Fruit fly (Drosophila melanogaster) whole organism, embryonic: ENCODE measurements around the gene Dis3l2.
A peak's percentile ranks its signal among the peaks of the same experiment; 100 is the strongest.

Experiments used
- CG11398 ChIP-seq: fragments of 200-800 bp; sonication (Bioruptor generic); optimal IDR thresholded peaks from 2 replicates; lab custom pipeline; 2016; ENCODE audit warnings: missing biosample characterization, missing genetic modification characterization
- CG11560 ChIP-seq: fragments of 200-800 bp; sonication (Bioruptor generic); IDR thresholded peaks from 3 replicates; pipeline ENCODE4 v1.3.6; 2022; ENCODE audit warnings: missing biosample characterization, missing genetic modification characterization
- CG12155 ChIP-seq: fragments of 200-800 bp; sonication (Bioruptor generic); optimal IDR thresholded peaks from 3 replicates; lab custom pipeline; 2016; ENCODE audit warnings: missing biosample characterization, missing genetic modification characterization
- CG12299 ChIP-seq: fragments of 200-800 bp; sonication (Bioruptor generic); optimal IDR thresholded peaks from 2 replicates; lab custom pipeline; 2018; ENCODE audit warnings: missing biosample characterization, mild to moderate bottlenecking, missing genetic modification characterization
- CG12391 ChIP-seq: fragments of 200-800 bp; sonication (Bioruptor generic); optimal IDR thresholded peaks from 3 replicates; lab custom pipeline; 2018; ENCODE audit warnings: missing biosample characterization, mild to moderate bottlenecking, missing genetic modification characterization, moderate library complexity
- CG14014 ChIP-seq: fragments of 200-800 bp; sonication (Bioruptor generic); IDR thresholded peaks from 2 replicates; pipeline ENCODE4 v1.3.6; 2022; ENCODE audit warnings: missing biosample characterization, missing genetic modification characterization
- CG15514 ChIP-seq: fragments of 200-800 bp; sonication (Bioruptor generic); optimal IDR thresholded peaks from 3 replicates; lab custom pipeline; 2017; ENCODE audit warnings: missing biosample characterization, missing genetic modification characterization, mild to moderate bottlenecking, moderate library complexity, missing genetic modification reagents
- CG1792 ChIP-seq: fragments of 200-800 bp; sonication (Bioruptor generic); optimal IDR thresholded peaks from 2 replicates; lab custom pipeline; 2016; ENCODE audit warnings: missing biosample characterization, missing genetic modification characterization
- CG18262 ChIP-seq: fragments of 200-800 bp; optimal IDR thresholded peaks from 3 replicates; lab custom pipeline; 2019; ENCODE audit warnings: missing biosample characterization, mild to moderate bottlenecking, missing genetic modification characterization, moderate library complexity
- CG18476 ChIP-seq: fragments of 200-800 bp; sonication (Bioruptor generic); optimal IDR thresholded peaks from 2 replicates; lab custom pipeline; 2016; ENCODE audit warnings: missing biosample characterization, mild to moderate bottlenecking, missing genetic modification characterization
- CG2199 ChIP-seq: fragments of 200-800 bp; sonication (Bioruptor generic); IDR thresholded peaks from 3 replicates; pipeline ENCODE4 v1.3.6; 2022; ENCODE audit warnings: missing biosample characterization, missing genetic modification characterization
- CG32767 ChIP-seq: fragments of 200-800 bp; sonication (Bioruptor generic); IDR thresholded peaks from 2 replicates; pipeline ENCODE4 v1.3.6; 2022; ENCODE audit warnings: missing biosample characterization, missing genetic modification characterization
- CG3281 ChIP-seq: fragments of 200-800 bp; sonication (Bioruptor generic); optimal IDR thresholded peaks from 3 replicates; lab custom pipeline; 2017; ENCODE audit warnings: missing biosample characterization, mild to moderate bottlenecking, missing genetic modification characterization
- CG33557 ChIP-seq: fragments of 200-800 bp; sonication (Bioruptor generic); optimal IDR thresholded peaks from 2 replicates; lab custom pipeline; 2019; ENCODE audit warnings: missing biosample characterization, mild to moderate bottlenecking, missing genetic modification characterization, moderate library complexity
- CG42726 ChIP-seq: fragments of 200-800 bp; sonication (Bioruptor generic); IDR thresholded peaks from 2 replicates; pipeline ENCODE4 v1.3.6; 2022; ENCODE audit warnings: missing biosample characterization, missing genetic modification characterization; ENCODE audit not compliant: partially characterized antibody
- CG4820 ChIP-seq: fragments of 200-800 bp; sonication (Bioruptor generic); optimal IDR thresholded peaks from 3 replicates; lab custom pipeline; 2016; ENCODE audit warnings: missing biosample characterization, missing genetic modification characterization
- CG8478 ChIP-seq: fragments of >200 bp; optimal IDR thresholded peaks from 2 replicates; lab custom pipeline; 2018
- CrebB ChIP-seq: fragments of 200-800 bp; sonication (Bioruptor generic); optimal IDR thresholded peaks from 3 replicates; lab custom pipeline; 2018; ENCODE audit warnings: missing biosample characterization, mild to moderate bottlenecking, missing genetic modification characterization
- Dad ChIP-seq: fragments of 200-800 bp; sonication (Bioruptor generic); optimal IDR thresholded peaks from 3 replicates; lab custom pipeline; 2016; ENCODE audit warnings: missing biosample characterization, missing genetic modification characterization
- Dip3 ChIP-seq: fragments of 200-800 bp; sonication (Bioruptor generic); optimal IDR thresholded peaks from 3 replicates; lab custom pipeline; 2016; ENCODE audit warnings: missing biosample characterization, missing genetic modification characterization
- Dref ChIP-seq: fragments of 200-800 bp; sonication (Bioruptor generic); IDR thresholded peaks from 2 replicates; pipeline ENCODE4 v1.3.6; 2022; ENCODE audit warnings: missing biosample characterization, missing genetic modification characterization
- Gug ChIP-seq: fragments of 200-800 bp; sonication (Bioruptor generic); IDR thresholded peaks from 4 replicates; pipeline ENCODE4 v1.3.6; 2022; ENCODE audit warnings: missing biosample characterization, missing genetic modification characterization
- Hsf ChIP-seq: fragments of 200-800 bp; sonication (Bioruptor generic); optimal IDR thresholded peaks from 3 replicates; lab custom pipeline; 2016; ENCODE audit warnings: missing biosample characterization, missing genetic modification characterization
- Rx ChIP-seq: fragments of 200-800 bp; sonication (Bioruptor generic); IDR thresholded peaks from 2 replicates; pipeline ENCODE4 v1.3.6; 2022; ENCODE audit warnings: missing biosample characterization, missing genetic modification characterization
- Sox102F ChIP-seq: fragments of 200-800 bp; sonication (Bioruptor generic); optimal IDR thresholded peaks from 2 replicates; lab custom pipeline; 2018; ENCODE audit warnings: missing biosample characterization, mild to moderate bottlenecking, missing genetic modification characterization, moderate library complexity
- Sry-β ChIP-seq: fragments of 200-800 bp; sonication (Bioruptor generic); optimal IDR thresholded peaks from 2 replicates; lab custom pipeline; 2018; ENCODE audit warnings: missing biosample characterization, mild to moderate bottlenecking, missing genetic modification characterization, moderate library complexity
- Sry-δ ChIP-seq: fragments of 200-800 bp; sonication (Bioruptor generic); optimal IDR thresholded peaks from 2 replicates; lab custom pipeline; 2016; ENCODE audit warnings: missing biosample characterization, missing genetic modification characterization
- Stat92E ChIP-seq, 3 experiments: fragments of >200 bp in 2 of 3; fragments of 200-800 bp in 1 of 3; sonication (Bioruptor generic) in 1 of 3; optimal IDR thresholded peaks; 2 replicates each; lab custom pipeline; 2017 to 2019; ENCODE audit warnings: missing biosample characterization in 3 of 3, missing genetic modification characterization in 3 of 3, mild to moderate bottlenecking in 1 of 3, moderate library complexity in 1 of 3
- Trl ChIP-seq, 3 experiments: fragments of >200 bp in 2 of 3; fragments of 200-800 bp in 1 of 3; sonication (Bioruptor generic) in 1 of 3; optimal IDR thresholded peaks; 2 replicates in 1 of 3; 3 replicates in 2 of 3; lab custom pipeline; 2016 to 2017; ENCODE audit warnings: missing biosample characterization in 1 of 3, missing genetic modification characterization in 1 of 3
- Xrp1 ChIP-seq: fragments of 200-800 bp; sonication (Bioruptor generic); IDR thresholded peaks from 2 replicates; pipeline ENCODE4 v1.3.6; 2022; ENCODE audit warnings: missing biosample characterization, missing genetic modification characterization
- YL-1 ChIP-seq: fragments of 200-800 bp; sonication (Bioruptor generic); optimal IDR thresholded peaks from 3 replicates; lab custom pipeline; 2017; ENCODE audit warnings: missing biosample characterization, mild to moderate bottlenecking, missing genetic modification characterization
- amos ChIP-seq: fragments of 200-800 bp; sonication (Bioruptor generic); IDR thresholded peaks from 2 replicates; pipeline ENCODE4 v1.3.6; 2022; ENCODE audit warnings: missing biosample characterization, missing genetic modification characterization; ENCODE audit not compliant: partially characterized antibody
- ap ChIP-seq: fragments of 200-800 bp; sonication (Bioruptor generic); IDR thresholded peaks from 2 replicates; pipeline ENCODE4 v1.3.6; 2022; ENCODE audit warnings: missing biosample characterization, missing genetic modification characterization
- bsh ChIP-seq, 2 experiments: fragments of 200-800 bp; sonication (Bioruptor generic); optimal IDR thresholded peaks; 2 replicates each; lab custom pipeline; 2017 to 2018; ENCODE audit warnings: mild to moderate bottlenecking in 2 of 2, missing biosample characterization in 2 of 2, missing genetic modification characterization in 2 of 2, moderate library complexity in 1 of 2
- cas ChIP-seq: fragments of 200-800 bp; sonication (Bioruptor generic); IDR thresholded peaks from 2 replicates; pipeline ENCODE4 v1.3.6; 2022; ENCODE audit warnings: missing biosample characterization, missing genetic modification characterization
- croc ChIP-seq: fragments of 200-800 bp; sonication (Bioruptor generic); conservative IDR thresholded peaks from 3 replicates; pipeline ENCODE4 v1.3.6; 2022; ENCODE audit warnings: missing biosample characterization, missing genetic modification characterization
- danr ChIP-seq: fragments of 200-800 bp; sonication (Bioruptor generic); IDR thresholded peaks from 2 replicates; pipeline ENCODE4 v1.3.6; 2022; ENCODE audit warnings: missing biosample characterization, missing genetic modification characterization
- dm ChIP-seq: fragments of 200-800 bp; sonication (Bioruptor generic); optimal IDR thresholded peaks from 3 replicates; lab custom pipeline; 2016; ENCODE audit warnings: missing biosample characterization, missing genetic modification characterization
- fd102C ChIP-seq: fragments of 200-800 bp; sonication (Bioruptor generic); optimal IDR thresholded peaks from 2 replicates; lab custom pipeline; 2018; ENCODE audit warnings: missing biosample characterization, mild to moderate bottlenecking, missing genetic modification characterization, moderate library complexity
- hth ChIP-seq: fragments of >200 bp; optimal IDR thresholded peaks from 2 replicates; lab custom pipeline; 2017; ENCODE audit warnings: inconsistent platforms
- nau ChIP-seq: fragments of 200-800 bp; sonication (Bioruptor generic); optimal IDR thresholded peaks from 3 replicates; lab custom pipeline; 2017; ENCODE audit warnings: missing biosample characterization, mild to moderate bottlenecking, missing genetic modification characterization, missing genetic modification reagents
- nerfin-1 ChIP-seq: fragments of 200-800 bp; sonication (Bioruptor generic); optimal IDR thresholded peaks from 3 replicates; lab custom pipeline; 2019; ENCODE audit warnings: missing biosample characterization, mild to moderate bottlenecking, missing genetic modification characterization, moderate library complexity
- prd ChIP-seq, 3 experiments: fragments of >200 bp in 2 of 3; fragments of 200-800 bp in 1 of 3; sonication (Bioruptor generic) in 1 of 3; optimal IDR thresholded peaks in 2 of 3; IDR thresholded peaks in 1 of 3; 2 replicates in 2 of 3; 3 replicates in 1 of 3; pipeline versions ENCODE4 v1.3.6 to Lab custom; 2017 to 2022; ENCODE audit warnings: missing biosample characterization in 1 of 3, missing genetic modification characterization in 1 of 3
- pzg ChIP-seq: fragments of 200-800 bp; sonication (Bioruptor generic); optimal IDR thresholded peaks from 3 replicates; lab custom pipeline; 2018; ENCODE audit warnings: missing biosample characterization, mild to moderate bottlenecking, missing genetic modification characterization, moderate library complexity
- sima ChIP-seq: fragments of 200-800 bp; sonication (Bioruptor generic); optimal IDR thresholded peaks from 2 replicates; lab custom pipeline; 2016; ENCODE audit warnings: missing biosample characterization, missing genetic modification characterization
- sisA ChIP-seq: fragments of 200-800 bp; sonication (Bioruptor generic); IDR thresholded peaks from 2 replicates; pipeline ENCODE4 v1.3.6; 2022; ENCODE audit warnings: missing biosample characterization, missing genetic modification characterization
- sna ChIP-seq: fragments of 200-800 bp; sonication (Bioruptor generic); IDR thresholded peaks from 2 replicates; pipeline ENCODE4 v1.3.6; 2022; ENCODE audit warnings: missing biosample characterization, missing genetic modification characterization; ENCODE audit not compliant: partially characterized antibody
- tna ChIP-seq: fragments of 200-800 bp; sonication (Bioruptor generic); IDR thresholded peaks from 2 replicates; pipeline ENCODE4 v1.3.6; 2022; ENCODE audit warnings: missing biosample characterization, missing genetic modification characterization; ENCODE audit not compliant: partially characterized antibody
- usp ChIP-seq: fragments of >200 bp; optimal IDR thresholded peaks from 2 replicates; lab custom pipeline; 2017; ENCODE audit warnings: missing biosample characterization, missing genetic modification characterization

The Dis3l2 gene

DNA sequence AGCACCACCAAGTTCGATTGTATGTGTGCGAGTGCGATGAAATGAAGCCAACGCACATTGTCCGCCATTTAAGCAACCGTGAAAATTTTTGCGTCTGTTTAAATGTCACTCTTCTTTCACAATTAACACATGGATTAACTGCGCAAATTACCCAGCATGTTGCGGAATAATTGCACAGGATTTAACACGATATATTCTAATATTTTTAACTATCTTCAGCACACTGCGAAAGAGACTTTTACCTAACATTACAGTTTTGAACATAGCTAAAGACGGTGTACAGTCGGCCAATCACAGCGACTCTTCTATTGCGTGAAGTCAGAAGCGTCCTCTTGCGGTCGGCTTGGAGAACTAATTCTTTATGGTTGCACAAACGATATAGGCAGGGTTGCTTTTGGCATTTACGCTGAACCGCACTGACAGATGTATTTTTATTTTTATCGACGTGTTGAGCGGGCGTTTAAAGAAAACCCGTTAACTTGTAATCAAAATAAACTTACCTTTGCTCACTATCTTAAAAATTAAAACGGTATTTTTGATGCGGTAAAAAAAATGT, 34.2 kb downstream of the Dis3l2 start (continued):
- no peak for TF ChIP-seq prd (optimal IDR thresholded peaks at IDR 0.05; lab: Kevin White, UChicago)
- peak; percentile 57; the same call in 1 of the 3 replicates for TF ChIP-seq prd (GFP tag; IDR thresholded peaks at IDR 0.05; lab: Robert Waterston, UW)
- TF ChIP-seq CG12299 (tag; lab: Kevin White, UChicago) = no peak
- TF ChIP-seq tna (GFP tag; lab: Robert Waterston, UW) = peak; percentile 71
- peak; percentile 15 for TF ChIP-seq nerfin-1 (tag; lab: Kevin White, UChicago)
- TF ChIP-seq Hsf (GFP tag; lab: Kevin White, UChicago) = peak; percentile 49
- TF ChIP-seq CG18262 = no peak
- TF ChIP-seq YL-1 (GFP tag; lab: Kevin White, UChicago) = peak; percentile 91
- TF ChIP-seq CG15514 (GFP tag; lab: Kevin White, UChicago) = peak; percentile 76
- TF ChIP-seq sna = peak; percentile 51; the same call in 1 of the 2 replicates
- TF ChIP-seq nau (GFP tag; lab: Kevin White, UChicago) = no peak
- no peak for TF ChIP-seq hth (lab: Kevin White, UChicago)
- no peak for TF ChIP-seq CG11398 (GFP tag; lab: Kevin White, UChicago)
- TF ChIP-seq Stat92E (GFP tag; optimal IDR thresholded peaks at IDR 0.05; lab: Kevin White, UChicago) = no peak
- no peak for TF ChIP-seq Trl (optimal IDR thresholded peaks at IDR 0.05; lab: Kevin White, UChicago)
- TF ChIP-seq Trl (GFP tag; optimal IDR thresholded peaks at IDR 0.05; lab: Kevin White, UChicago) = peak; percentile 50
- peak; percentile 45 for TF ChIP-seq CG1792 (GFP tag; lab: Kevin White, UChicago)
- TF ChIP-seq Dref = peak; percentile 97
- TF ChIP-seq bsh (GFP tag; optimal IDR thresholded peaks at IDR 0.05; lab: Kevin White, UChicago) = no peak
- no peak for TF ChIP-seq usp
- 0 out of 3 replicates have a peak, but pooled peaks have one; percentile 17 for TF ChIP-seq CG11560
- TF ChIP-seq CG4820 (GFP tag; lab: Kevin White, UChicago) = no peak
- TF ChIP-seq dm (GFP tag; lab: Kevin White, UChicago) = peak; percentile 76
- peak; percentile 31 for TF ChIP-seq CG3281
- TF ChIP-seq Gug (GFP tag; lab: Robert Waterston, UW) = no peak
- TF ChIP-seq Sry-β = no peak
- peak; percentile 66 for TF ChIP-seq Dad (GFP tag; lab: Kevin White, UChicago)
- no peak for TF ChIP-seq CG8478
- TF ChIP-seq fd102C (GFP tag; lab: Kevin White, UChicago) = no peak
- peak; percentile 77 for TF ChIP-seq Sry-δ (GFP tag; lab: Kevin White, UChicago)
- TF ChIP-seq Xrp1 = 0 out of 2 replicates have a peak, but pooled peaks have one; percentile 14
- 0 out of 2 replicates have a peak, but pooled peaks have one; percentile 10 for TF ChIP-seq cas (GFP tag; lab: Robert Waterston, UW)
- TF ChIP-seq CG32767 = peak; percentile 33; the same call in 1 of the 2 replicates
- TF ChIP-seq croc (GFP tag; lab: Robert Waterston, UW) = no peak
- no peak for TF ChIP-seq CG12391 (tag; lab: Kevin White, UChicago)
- TF ChIP-seq sisA (GFP tag; lab: Robert Waterston, UW) = no peak
- no peak for TF ChIP-seq ap (GFP tag; lab: Robert Waterston, UW)
- TF ChIP-seq amos (GFP tag; lab: Robert Waterston, UW) = peak; percentile 66; the same call in 1 of the 2 replicates
- no peak for TF ChIP-seq CG12155
- TF ChIP-seq Rx (GFP tag; lab: Robert Waterston, UW) = 0 out of 2 replicates have a peak, but pooled peaks have one; percentile 3
- TF ChIP-seq CG42726 (GFP tag; lab: Robert Waterston, UW) = peak; percentile 81
- TF ChIP-seq Dip3 = peak; percentile 34
- TF ChIP-seq Sox102F = no peak
- no peak for TF ChIP-seq CG18476
- TF ChIP-seq pzg (GFP tag; lab: Kevin White, UChicago) = peak; percentile 92
- TF ChIP-seq danr (GFP tag; lab: Robert Waterston, UW) = no peak
- no peak for TF ChIP-seq CG33557 (GFP tag; lab: Kevin White, UChicago)
- TF ChIP-seq CrebB = no peak
- TF ChIP-seq sima = no peak
- TF ChIP-seq CG2199 = 0 out of 3 replicates have a peak, but pooled peaks have one; percentile 50
- TF ChIP-seq CG14014 (GFP tag; lab: Robert Waterston, UW) = peak; percentile 60
